Fruit fly (Drosophila melanogaster) whole organism: ENCODE measurements around the gene CG5116.

Source experiments
- EcR ChIP-seq, 2 experiments: fragments of >200 bp; optimal IDR thresholded peaks; 2 replicates each; lab custom pipeline; 2017; ENCODE audit warnings: missing biosample characterization in 2 of 2, missing genetic modification characterization in 2 of 2, missing genetic modification reagents in 2 of 2
- psq ChIP-seq: fragments of >200 bp; optimal IDR thresholded peaks from 2 replicates; lab custom pipeline; 2017
- usp ChIP-seq: fragments of >200 bp; optimal IDR thresholded peaks from 2 replicates; lab custom pipeline; 2017; ENCODE audit warnings: missing biosample characterization, missing genetic modification characterization, mixed read lengths

dm6 chr3R:25460650-25461049 is 22.2 kb upstream of the CG5116 start:
- no peak for TF ChIP-seq usp (GFP tag; lab: Kevin White, UChicago)
- no peak for TF ChIP-seq psq (lab: Kevin White, UChicago)
- TF ChIP-seq EcR (GFP tag; optimal IDR thresholded peaks at IDR 0.05; lab: Kevin White, UChicago), result no peak
